Worm (Caenorhabditis elegans): Measurements from ENCODE around the gene Y56A3A.31.

Gene Y56A3A.31

DNA sequence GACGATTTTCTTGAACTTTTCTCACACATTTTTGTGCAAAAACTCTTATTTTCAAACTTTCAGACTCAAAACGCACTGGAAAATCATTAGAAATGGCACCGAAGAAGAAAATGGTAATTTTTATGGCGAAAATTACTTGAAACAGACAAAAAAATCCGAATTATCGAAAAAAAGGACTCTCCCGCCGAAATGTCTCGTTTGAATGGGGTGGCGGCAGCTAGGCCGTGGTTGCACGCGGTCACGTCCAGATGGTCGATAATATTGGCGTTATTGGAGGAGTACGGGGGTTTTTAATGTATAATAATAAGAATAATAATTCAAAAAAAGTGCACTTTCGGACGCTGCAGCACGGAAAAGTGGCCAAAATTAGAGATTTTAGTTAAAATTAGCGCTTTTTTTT is at the start of gene Y56A3A.31:
Gene Y56A3A.31, plus strand, starts transcription at position 64 of the 400 bp plus-strand sequence.
- no peak for TF ChIP-seq cog-1 (tag; optimal IDR thresholded peaks at IDR 0.05)

DNA sequence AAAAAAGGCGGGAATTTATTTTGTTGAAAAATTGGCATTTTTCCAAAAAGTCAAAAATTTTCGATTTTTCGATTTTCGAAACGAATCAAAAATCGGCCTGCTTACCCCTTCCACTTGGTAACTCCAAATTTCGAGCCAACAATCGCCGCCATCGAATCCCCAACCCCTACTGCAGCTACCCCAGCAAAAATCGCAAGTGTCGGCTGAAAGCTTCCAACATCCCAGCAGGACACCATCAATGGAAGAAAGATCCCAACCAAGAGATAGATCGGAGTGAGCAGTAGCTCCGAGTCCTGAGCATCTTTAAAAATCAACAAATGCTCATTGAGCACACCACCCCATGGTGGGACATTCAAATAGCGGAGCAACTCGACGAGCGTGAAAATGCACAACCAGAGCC is 43.4 kb upstream of the Y56A3A.31 start:
- TF ChIP-seq ztf-23 (GFP tag; IDR thresholded peaks at IDR 0.05) = no peak
- no peak for TF ChIP-seq cog-1 (tag; optimal IDR thresholded peaks at IDR 0.05)
- no peak for TF ChIP-seq tab-1 (GFP tag; IDR thresholded peaks at IDR 0.05)
- TF ChIP-seq med-1 (GFP tag; optimal IDR thresholded peaks at IDR 0.05; ENCODE audit: insufficient read depth) = no peak
- no peak for TF ChIP-seq ref-1 (GFP tag; conservative IDR thresholded peaks at IDR 0.05)
- no peak for TF ChIP-seq ztf-29 (GFP tag; IDR thresholded peaks at IDR 0.05)
- no peak for TF ChIP-seq T22C8.4 (GFP tag; IDR thresholded peaks at IDR 0.05)
- no peak for TF ChIP-seq flt-1 (GFP tag; IDR thresholded peaks at IDR 0.05)
- TF ChIP-seq klf-2 (GFP tag; conservative IDR thresholded peaks at IDR 0.05) = no peak

ce11 chrIII:11931960-11932359 is 42.3 kb upstream of the Y56A3A.31 start:
- TF ChIP-seq T22C8.4 (GFP tag; IDR thresholded peaks at IDR 0.05) = no peak
- no peak for TF ChIP-seq med-1 (GFP tag; optimal IDR thresholded peaks at IDR 0.05; ENCODE audit: insufficient read depth)
- no peak for TF ChIP-seq cog-1 (tag; optimal IDR thresholded peaks at IDR 0.05)
- no peak for TF ChIP-seq flt-1 (GFP tag; IDR thresholded peaks at IDR 0.05)
- no peak for TF ChIP-seq tab-1 (GFP tag; IDR thresholded peaks at IDR 0.05)
- peak; percentile 42; the same call in 1 of the 2 replicates for TF ChIP-seq ref-1 (GFP tag; conservative IDR thresholded peaks at IDR 0.05)
- TF ChIP-seq ztf-23 (GFP tag; IDR thresholded peaks at IDR 0.05) = no peak
- TF ChIP-seq klf-2 (GFP tag; conservative IDR thresholded peaks at IDR 0.05) = peak; percentile 52; the same call in 1 of the 2 replicates
- no peak for TF ChIP-seq ztf-29 (GFP tag; IDR thresholded peaks at IDR 0.05)

DNA sequence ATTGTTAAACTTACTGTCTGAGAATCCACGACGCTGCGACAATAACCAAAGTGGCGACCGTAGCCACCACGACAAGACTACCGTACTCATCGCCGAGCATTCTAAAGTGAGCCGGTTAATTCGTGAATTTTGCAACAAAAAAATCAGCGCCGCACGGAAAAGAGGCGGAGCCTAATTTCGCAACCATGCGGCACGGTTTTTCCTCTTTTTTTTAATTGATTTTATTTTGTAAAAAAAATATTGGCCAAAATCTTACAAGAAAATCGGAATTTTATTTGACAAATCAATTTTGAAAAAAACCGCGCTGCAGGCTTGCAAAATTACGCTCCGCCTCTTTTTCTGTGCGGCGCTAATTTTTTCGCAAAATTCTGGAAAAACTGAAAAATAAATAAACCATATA is 40.7 kb upstream of the Y56A3A.31 start, which contains the start of gene dolk-1:
Gene dolk-1, minus strand, starts transcription at position 101 of the 400 bp plus-strand sequence.
- 0 out of 2 replicates have a peak, but pooled peaks have one; percentile 38 for TF ChIP-seq flt-1 (GFP tag; IDR thresholded peaks at IDR 0.05)
- no peak for TF ChIP-seq ref-1 (GFP tag; conservative IDR thresholded peaks at IDR 0.05)

ce11 chrIII:11935032-11935947 is 39.0 kb upstream of the Y56A3A.31 start:
- no peak for TF ChIP-seq cog-1 (tag; optimal IDR thresholded peaks at IDR 0.05)
- no peak for TF ChIP-seq tab-1 (GFP tag; IDR thresholded peaks at IDR 0.05)
- no peak for TF ChIP-seq ref-1 (GFP tag; conservative IDR thresholded peaks at IDR 0.05)
- TF ChIP-seq klf-2 (GFP tag; conservative IDR thresholded peaks at IDR 0.05) = no peak
- TF ChIP-seq T22C8.4 (GFP tag; IDR thresholded peaks at IDR 0.05) = no peak
- no peak for TF ChIP-seq ztf-23 (GFP tag; IDR thresholded peaks at IDR 0.05)
- no peak for TF ChIP-seq med-1 (GFP tag; optimal IDR thresholded peaks at IDR 0.05; ENCODE audit: insufficient read depth)
- TF ChIP-seq ztf-29 (GFP tag; IDR thresholded peaks at IDR 0.05) = no peak
- TF ChIP-seq flt-1 (GFP tag; IDR thresholded peaks at IDR 0.05) = no peak

DNA sequence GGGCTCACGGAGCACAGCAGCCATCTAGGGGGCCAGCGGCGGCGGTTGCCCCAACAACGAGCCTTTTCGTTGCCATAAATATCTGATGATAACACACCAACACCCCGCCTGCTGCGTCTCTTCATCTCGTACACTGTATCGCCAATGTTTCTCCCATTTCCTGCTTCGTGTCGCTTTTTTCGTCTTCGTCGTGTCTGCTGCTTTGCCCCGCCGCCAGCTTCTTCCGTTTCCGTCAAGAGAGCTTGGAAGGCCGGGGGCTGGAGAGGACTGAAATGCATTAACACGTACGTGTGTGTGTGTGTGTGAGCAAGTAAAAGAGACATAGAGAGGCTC is 38.4 kb upstream of the Y56A3A.31 start:
- TF ChIP-seq T22C8.4 (GFP tag; IDR thresholded peaks at IDR 0.05) (no peak), klf-2 (GFP tag; conservative IDR thresholded peaks at IDR 0.05) (no peak), flt-1 (GFP tag; IDR thresholded peaks at IDR 0.05) (peak; percentile 51; the same call in 1 of the 2 replicates), tab-1 (GFP tag; IDR thresholded peaks at IDR 0.05) (no peak), med-1 (GFP tag; optimal IDR thresholded peaks at IDR 0.05; ENCODE audit: insufficient read depth) (no peak)

- TF ChIP-seq ztf-29 (GFP tag; IDR thresholded peaks at IDR 0.05) = no peak
- no peak for TF ChIP-seq tab-1 (GFP tag; IDR thresholded peaks at IDR 0.05)
- TF ChIP-seq flt-1 (GFP tag; IDR thresholded peaks at IDR 0.05) = no peak
- TF ChIP-seq klf-2 (GFP tag; conservative IDR thresholded peaks at IDR 0.05) = peak; percentile 15; the same call in 1 of the 2 replicates
- no peak for TF ChIP-seq cog-1 (tag; optimal IDR thresholded peaks at IDR 0.05)
- no peak for TF ChIP-seq ztf-23 (GFP tag; IDR thresholded peaks at IDR 0.05)
- TF ChIP-seq med-1 (GFP tag; optimal IDR thresholded peaks at IDR 0.05; ENCODE audit: insufficient read depth) = no peak
Observed at ce11 chrIII:11936668-11937276, 37.5 kb upstream of the Y56A3A.31 start.

ce11 chrIII:11937911-11938310 is 36.4 kb upstream of the Y56A3A.31 start:
- TF ChIP-seq ztf-29 (GFP tag; IDR thresholded peaks at IDR 0.05) (no peak), ztf-23 (GFP tag; IDR thresholded peaks at IDR 0.05) (no peak)

- TF ChIP-seq ref-1 (GFP tag; conservative IDR thresholded peaks at IDR 0.05) = no peak
- no peak for TF ChIP-seq med-1 (GFP tag; optimal IDR thresholded peaks at IDR 0.05; ENCODE audit: insufficient read depth)
- no peak for TF ChIP-seq ztf-29 (GFP tag; IDR thresholded peaks at IDR 0.05)
- no peak for TF ChIP-seq cog-1 (tag; optimal IDR thresholded peaks at IDR 0.05)
Observed at ce11 chrIII:11938525-11938924, 35.8 kb upstream of the Y56A3A.31 start.

ce11 chrIII:11942664-11943063 is 31.6 kb upstream of the Y56A3A.31 start:
- peak; percentile 50 for TF ChIP-seq cog-1 (tag; optimal IDR thresholded peaks at IDR 0.05)
- TF ChIP-seq ztf-23 (GFP tag; IDR thresholded peaks at IDR 0.05) = no peak
- no peak for TF ChIP-seq med-1 (GFP tag; optimal IDR thresholded peaks at IDR 0.05; ENCODE audit: insufficient read depth)
- TF ChIP-seq flt-1 (GFP tag; IDR thresholded peaks at IDR 0.05) = no peak
- TF ChIP-seq ref-1 (GFP tag; conservative IDR thresholded peaks at IDR 0.05) = no peak

Measured in whole organism, midembryonic.